Worm (Caenorhabditis elegans) whole organism, L2 larva: Measurements from ENCODE around the gene uda-1.

Experiments
- elt-1 ChIP-seq: fragments of 150-350 bp; optimal IDR thresholded peaks from 2 replicates; lab custom pipeline; 2014; ENCODE audit warnings: missing biosample characterization, missing genetic modification characterization
- lin-13 ChIP-seq: fragments of 150-350 bp; optimal IDR thresholded peaks from 2 replicates; lab custom pipeline; 2014; ENCODE audit warnings: missing biosample characterization, missing genetic modification reagents, missing genetic modification characterization
- lin-39 ChIP-seq: fragments of 150-350 bp; optimal IDR thresholded peaks from 2 replicates; lab custom pipeline; 2014; ENCODE audit warnings: missing biosample characterization, missing genetic modification reagents, missing genetic modification characterization
- nhr-12 ChIP-seq: fragments of 150-350 bp; optimal IDR thresholded peaks from 2 replicates; lab custom pipeline; 2014; ENCODE audit warnings: missing biosample characterization, missing genetic modification characterization
- nhr-237 ChIP-seq: fragments of 150-350 bp; optimal IDR thresholded peaks from 2 replicates; lab custom pipeline; 2014; ENCODE audit warnings: missing biosample characterization, missing genetic modification characterization
- skn-1 ChIP-seq: sonication (generic microtip); optimal IDR thresholded peaks from 2 replicates; lab custom pipeline; 2017; ENCODE audit warnings: missing biosample characterization, missing genetic modification characterization

ce11 chrV:9982568-9982967, 22.0 kb upstream of the uda-1 start, which contains the start of gene C27H6.9:
- no peak for TF ChIP-seq nhr-12 (tag; lab: Kevin White, UChicago)
- no peak for TF ChIP-seq skn-1
- TF ChIP-seq nhr-237 (tag; lab: Kevin White, UChicago) = no peak
- TF ChIP-seq elt-1 = no peak
- no peak for TF ChIP-seq lin-39
- no peak for TF ChIP-seq lin-13
